Fruit fly (Drosophila melanogaster) whole organism, embryonic: ENCODE measurements around the gene Drs.

Source experiments
- Aef1 ChIP-seq: fragments of 200-800 bp; sonication (Bioruptor generic); IDR thresholded peaks from 3 replicates; pipeline ENCODE4 v1.3.6; 2022; ENCODE audit warnings: missing biosample characterization, missing genetic modification characterization
- Bdp1 ChIP-seq: fragments of 200-800 bp; sonication (Bioruptor generic); optimal IDR thresholded peaks from 3 replicates; lab custom pipeline; 2016; ENCODE audit warnings: missing biosample characterization, missing genetic modification characterization
- CG10543 ChIP-seq: fragments of 200-800 bp; sonication (Bioruptor generic); optimal IDR thresholded peaks from 3 replicates; lab custom pipeline; 2017; ENCODE audit warnings: missing biosample characterization, mild to moderate bottlenecking, missing genetic modification characterization, moderate library complexity
- CG10654 ChIP-seq: fragments of 200-800 bp; sonication (Bioruptor generic); optimal IDR thresholded peaks from 2 replicates; lab custom pipeline; 2016; ENCODE audit warnings: missing biosample characterization, missing genetic modification characterization
- CG12071 ChIP-seq: fragments of 200-800 bp; sonication (Bioruptor generic); optimal IDR thresholded peaks from 3 replicates; lab custom pipeline; 2018; ENCODE audit warnings: missing biosample characterization, mild to moderate bottlenecking, missing genetic modification characterization
- CG12219 ChIP-seq: fragments of 200-800 bp; sonication (Bioruptor generic); optimal IDR thresholded peaks from 3 replicates; lab custom pipeline; 2018; ENCODE audit warnings: missing biosample characterization, mild to moderate bottlenecking, missing genetic modification characterization
- CG13894 ChIP-seq: fragments of 200-800 bp; sonication (Bioruptor generic); optimal IDR thresholded peaks from 3 replicates; lab custom pipeline; 2018; ENCODE audit warnings: missing biosample characterization, mild to moderate bottlenecking, missing genetic modification characterization, moderate library complexity
- CG14050 ChIP-seq: fragments of 200-800 bp; sonication (Bioruptor generic); IDR thresholded peaks from 3 replicates; pipeline ENCODE4 v1.3.6; 2022; ENCODE audit warnings: missing biosample characterization, missing genetic modification characterization
- CG15011 ChIP-seq: fragments of 200-800 bp; sonication (Bioruptor generic); optimal IDR thresholded peaks from 3 replicates; lab custom pipeline; 2018; ENCODE audit warnings: missing biosample characterization, mild to moderate bottlenecking, missing genetic modification characterization
- CG16779 ChIP-seq: fragments of 200-800 bp; sonication (Bioruptor generic); IDR thresholded peaks from 2 replicates; pipeline ENCODE4 v1.3.6; 2022; ENCODE audit warnings: missing biosample characterization, missing genetic modification characterization
- CG2202 ChIP-seq: fragments of 200-800 bp; sonication (Bioruptor generic); optimal IDR thresholded peaks from 2 replicates; lab custom pipeline; 2018; ENCODE audit warnings: missing biosample characterization, mild to moderate bottlenecking, missing genetic modification characterization
- CG30020 ChIP-seq: fragments of 200-800 bp; optimal IDR thresholded peaks from 2 replicates; lab custom pipeline; 2019; ENCODE audit warnings: missing biosample characterization, mild to moderate bottlenecking, missing genetic modification characterization, moderate library complexity
- CG31224 ChIP-seq: fragments of 200-800 bp; sonication (Bioruptor generic); IDR thresholded peaks from 2 replicates; pipeline ENCODE4 v1.3.6; 2022; ENCODE audit warnings: missing biosample characterization, missing genetic modification characterization
- CG4360 ChIP-seq: fragments of 200-800 bp; sonication (Bioruptor generic); IDR thresholded peaks from 2 replicates; pipeline ENCODE4 v1.3.6; 2022; ENCODE audit warnings: missing biosample characterization, missing genetic modification characterization
- CG4617 ChIP-seq: fragments of 200-800 bp; sonication (Bioruptor generic); optimal IDR thresholded peaks from 3 replicates; lab custom pipeline; 2016; ENCODE audit warnings: missing biosample characterization, missing genetic modification characterization, borderline replicate concordance
- CG4730 ChIP-seq: fragments of 200-800 bp; sonication (Bioruptor generic); IDR thresholded peaks from 2 replicates; pipeline ENCODE4 v1.3.6; 2022; ENCODE audit warnings: missing biosample characterization, missing genetic modification characterization
- CG5245 ChIP-seq: fragments of 200-800 bp; sonication (Bioruptor generic); optimal IDR thresholded peaks from 3 replicates; lab custom pipeline; 2016; ENCODE audit warnings: missing biosample characterization, missing genetic modification characterization
- CG7963 ChIP-seq: fragments of 200-800 bp; sonication (Bioruptor generic); IDR thresholded peaks from 3 replicates; pipeline ENCODE4 v1.3.6; 2022; ENCODE audit warnings: missing biosample characterization, missing genetic modification characterization; ENCODE audit not compliant: partially characterized antibody
- CHES-1-like ChIP-seq: fragments of 200-800 bp; sonication (Bioruptor generic); optimal IDR thresholded peaks from 2 replicates; lab custom pipeline; 2016; ENCODE audit warnings: missing biosample characterization, missing genetic modification characterization
- Dad ChIP-seq: fragments of 200-800 bp; sonication (Bioruptor generic); optimal IDR thresholded peaks from 3 replicates; lab custom pipeline; 2016; ENCODE audit warnings: missing biosample characterization, missing genetic modification characterization
- Deaf1 ChIP-seq: fragments of 200-800 bp; optimal IDR thresholded peaks from 3 replicates; lab custom pipeline; 2019; ENCODE audit warnings: missing biosample characterization, mild to moderate bottlenecking, missing genetic modification characterization, moderate library complexity
- Dll ChIP-seq: fragments of 200-800 bp; sonication (Bioruptor generic); IDR thresholded peaks from 4 replicates; pipeline ENCODE4 v1.3.6; 2022; ENCODE audit warnings: missing biosample characterization, missing genetic modification characterization; ENCODE audit not compliant: partially characterized antibody
- Dref ChIP-seq: fragments of 200-800 bp; sonication (Bioruptor generic); IDR thresholded peaks from 2 replicates; pipeline ENCODE4 v1.3.6; 2022; ENCODE audit warnings: missing biosample characterization, missing genetic modification characterization
- Ets97D ChIP-seq: fragments of 200-800 bp; sonication (Bioruptor generic); optimal IDR thresholded peaks from 3 replicates; lab custom pipeline; 2016; ENCODE audit warnings: missing biosample characterization, missing genetic modification characterization
- HLH54F ChIP-seq: fragments of 200-800 bp; sonication (Bioruptor generic); optimal IDR thresholded peaks from 3 replicates; lab custom pipeline; 2016; ENCODE audit warnings: missing biosample characterization, missing genetic modification characterization
- Meics ChIP-seq: fragments of 200-800 bp; sonication (Bioruptor generic); optimal IDR thresholded peaks from 2 replicates; lab custom pipeline; 2017; ENCODE audit warnings: missing biosample characterization, mild to moderate bottlenecking, missing genetic modification characterization
- Mes4 ChIP-seq: fragments of 200-800 bp; sonication (Bioruptor generic); optimal IDR thresholded peaks from 2 replicates; lab custom pipeline; 2016; ENCODE audit warnings: missing biosample characterization, missing genetic modification characterization
- Optix ChIP-seq: fragments of 200-800 bp; sonication (Bioruptor generic); IDR thresholded peaks from 3 replicates; pipeline ENCODE4 v1.3.6; 2022; ENCODE audit warnings: missing biosample characterization, missing genetic modification characterization
- Spps ChIP-seq: fragments of 200-800 bp; sonication (Bioruptor generic); optimal IDR thresholded peaks from 2 replicates; lab custom pipeline; 2018; ENCODE audit warnings: missing biosample characterization, mild to moderate bottlenecking, missing genetic modification characterization
- Sry-β ChIP-seq: fragments of 200-800 bp; sonication (Bioruptor generic); optimal IDR thresholded peaks from 2 replicates; lab custom pipeline; 2018; ENCODE audit warnings: missing biosample characterization, mild to moderate bottlenecking, missing genetic modification characterization, moderate library complexity
- Xrp1 ChIP-seq: fragments of 200-800 bp; sonication (Bioruptor generic); IDR thresholded peaks from 2 replicates; pipeline ENCODE4 v1.3.6; 2022; ENCODE audit warnings: missing biosample characterization, missing genetic modification characterization
- cad ChIP-seq: fragments of >200 bp; optimal IDR thresholded peaks from 2 replicates; lab custom pipeline; 2017; ENCODE audit warnings: missing biosample characterization, missing genetic modification characterization
- chm ChIP-seq: fragments of 200-800 bp; sonication (Bioruptor generic); IDR thresholded peaks from 2 replicates; pipeline ENCODE4 v1.3.6; 2022; ENCODE audit warnings: missing biosample characterization, missing genetic modification characterization
- croc ChIP-seq: fragments of 200-800 bp; sonication (Bioruptor generic); conservative IDR thresholded peaks from 3 replicates; pipeline ENCODE4 v1.3.6; 2022; ENCODE audit warnings: missing biosample characterization, missing genetic modification characterization
- dimm ChIP-seq: fragments of 200-800 bp; sonication (Bioruptor generic); IDR thresholded peaks from 2 replicates; pipeline ENCODE4 v1.3.6; 2022; ENCODE audit warnings: missing biosample characterization, missing genetic modification characterization
- dm ChIP-seq: fragments of 200-800 bp; sonication (Bioruptor generic); optimal IDR thresholded peaks from 3 replicates; lab custom pipeline; 2016; ENCODE audit warnings: missing biosample characterization, missing genetic modification characterization
- exex ChIP-seq: fragments of 200-800 bp; sonication (Bioruptor generic); optimal IDR thresholded peaks from 4 replicates; lab custom pipeline; 2018; ENCODE audit warnings: missing biosample characterization, mild to moderate bottlenecking, missing genetic modification characterization, moderate library complexity
- fd102C ChIP-seq: fragments of 200-800 bp; sonication (Bioruptor generic); optimal IDR thresholded peaks from 2 replicates; lab custom pipeline; 2018; ENCODE audit warnings: missing biosample characterization, mild to moderate bottlenecking, missing genetic modification characterization, moderate library complexity
- fd64A ChIP-seq: fragments of 200-800 bp; sonication (Bioruptor generic); optimal IDR thresholded peaks from 3 replicates; lab custom pipeline; 2018; ENCODE audit warnings: missing biosample characterization, mild to moderate bottlenecking, missing genetic modification characterization
- fru ChIP-seq: fragments of >200 bp; optimal IDR thresholded peaks from 2 replicates; lab custom pipeline; 2017
- lbe ChIP-seq: fragments of 200-800 bp; sonication (Bioruptor generic); optimal IDR thresholded peaks from 2 replicates; lab custom pipeline; 2016; ENCODE audit warnings: missing biosample characterization, mild to moderate bottlenecking, missing genetic modification characterization
- odd ChIP-seq: fragments of 200-800 bp; sonication (Bioruptor generic); optimal IDR thresholded peaks from 2 replicates; lab custom pipeline; 2017; ENCODE audit warnings: missing biosample characterization, mild to moderate bottlenecking, missing genetic modification characterization
- peb ChIP-seq: fragments of 200-800 bp; sonication (Bioruptor generic); IDR thresholded peaks from 2 replicates; pipeline ENCODE4 v1.3.6; 2022; ENCODE audit warnings: missing biosample characterization, missing genetic modification characterization
- prd ChIP-seq, 3 experiments: fragments of >200 bp in 2 of 3; fragments of 200-800 bp in 1 of 3; sonication (Bioruptor generic) in 1 of 3; optimal IDR thresholded peaks in 2 of 3; IDR thresholded peaks in 1 of 3; 2 replicates in 2 of 3; 3 replicates in 1 of 3; pipeline versions ENCODE4 v1.3.6 to Lab custom; 2017 to 2022; ENCODE audit warnings: missing biosample characterization in 1 of 3, missing genetic modification characterization in 1 of 3
- psq ChIP-seq: fragments of 200-800 bp; sonication (Bioruptor generic); optimal IDR thresholded peaks from 2 replicates; lab custom pipeline; 2017; ENCODE audit warnings: missing biosample characterization, missing genetic modification characterization
- rib ChIP-seq: fragments of 200-800 bp; sonication (Bioruptor generic); IDR thresholded peaks from 2 replicates; pipeline ENCODE4 v1.3.6; 2022; ENCODE audit warnings: missing biosample characterization, missing genetic modification characterization
- ro ChIP-seq: fragments of 200-800 bp; sonication (Bioruptor generic); IDR thresholded peaks from 2 replicates; pipeline ENCODE4 v1.3.6; 2022; ENCODE audit warnings: missing biosample characterization, missing genetic modification characterization
- tgo ChIP-seq: fragments of 200-800 bp; sonication (Bioruptor generic); IDR thresholded peaks from 3 replicates; pipeline ENCODE4 v1.3.6; 2022; ENCODE audit warnings: missing biosample characterization, missing genetic modification characterization
- unc-4 ChIP-seq: fragments of 200-800 bp; sonication (Bioruptor generic); IDR thresholded peaks from 2 replicates; pipeline ENCODE4 v1.3.6; 2022; ENCODE audit warnings: missing biosample characterization, missing genetic modification characterization; ENCODE audit not compliant: partially characterized antibody
- zen ChIP-seq: fragments of 200-800 bp; sonication (Bioruptor generic); optimal IDR thresholded peaks from 3 replicates; lab custom pipeline; 2018; ENCODE audit warnings: missing biosample characterization, mild to moderate bottlenecking, missing genetic modification characterization, moderate library complexity

Drs gene

DNA sequence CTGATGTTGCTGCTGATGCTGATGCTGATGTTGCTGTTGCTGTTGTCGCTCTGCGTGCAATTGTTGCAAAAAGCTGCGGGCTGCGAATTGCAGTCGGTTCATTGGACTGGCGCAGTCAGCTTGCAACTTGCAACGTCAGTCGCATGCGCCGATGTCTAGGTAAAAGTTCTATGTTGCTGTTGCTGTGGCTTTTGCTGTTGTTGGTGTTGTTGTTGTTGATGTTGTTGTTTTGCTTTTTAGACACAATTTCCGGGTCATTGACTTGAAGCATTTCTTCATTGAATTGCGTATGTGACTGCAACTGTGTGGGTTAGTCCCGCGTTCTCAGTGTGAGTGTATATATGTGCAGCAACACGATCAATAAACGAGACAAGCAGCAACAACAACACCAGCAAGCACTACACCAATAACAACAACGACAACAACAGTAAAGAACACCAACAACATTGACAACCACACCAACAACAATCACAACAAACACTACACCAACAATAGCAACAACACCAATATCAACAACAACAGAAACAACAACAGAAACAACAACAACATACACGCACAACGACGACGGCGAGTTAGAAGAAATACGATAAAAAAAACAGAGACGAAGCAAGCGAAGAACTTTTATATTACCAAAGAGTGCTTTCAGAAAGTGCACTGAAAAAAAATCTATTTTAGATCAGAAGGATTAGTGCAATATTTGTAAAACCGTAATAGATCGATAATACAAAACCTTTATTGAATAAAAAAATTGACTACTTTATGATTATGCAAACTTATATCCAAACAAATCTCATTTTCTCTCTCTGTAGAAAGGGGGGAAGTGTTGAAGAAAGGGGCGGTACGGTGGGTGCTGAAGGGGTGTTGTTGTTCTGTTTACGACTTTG, 24.8 kb downstream of the Drs start (continued):
- TF ChIP-seq CG4360 (GFP tag; lab: Robert Waterston, UW) (peak; percentile 100), fd102C (GFP tag; lab: Kevin White, UChicago) (no peak), Optix (no peak), CG12219 (GFP tag; lab: Kevin White, UChicago) (no peak), Dref (GFP tag; lab: Robert Waterston, UW) (no peak), CG12071 (GFP tag; lab: Kevin White, UChicago) (peak; percentile 19), chm (GFP tag; lab: Robert Waterston, UW) (peak; percentile 76), Dad (GFP tag; lab: Kevin White, UChicago) (no peak), CHES-1-like (GFP tag; lab: Kevin White, UChicago) (no peak), CG14050 (GFP tag; lab: Robert Waterston, UW) (peak; percentile 61), dm (peak; percentile 58), CG4730 (GFP tag; lab: Robert Waterston, UW) (peak; percentile 61), CG31224 (no peak), Deaf1 (tag; lab: Kevin White, UChicago) (peak; percentile 61), CG10543 (peak; percentile 28), Mes4 (GFP tag; lab: Kevin White, UChicago) (no peak), ro (GFP tag; lab: Robert Waterston, UW) (peak; percentile 49), cad (GFP tag; lab: Kevin White, UChicago) (no peak), Aef1 (GFP tag; lab: Robert Waterston, UW) (peak; percentile 73; the same call in 2 of the 3 replicates), fd64A (GFP tag; lab: Kevin White, UChicago) (no peak), CG4617 (GFP tag; lab: Kevin White, UChicago) (no peak), CG2202 (no peak), Spps (tag; lab: Kevin White, UChicago) (peak; percentile 81), Dll (GFP tag; lab: Robert Waterston, UW) (no peak), rib (no peak), tgo (GFP tag; lab: Robert Waterston, UW) (no peak; the same call in none of the 3 replicates), HLH54F (GFP tag; lab: Kevin White, UChicago) (no peak), peb (peak; percentile 80), odd (peak; percentile 73), fru (lab: Kevin White, UChicago) (no peak), zen (tag; lab: Kevin White, UChicago) (no peak), lbe (GFP tag; lab: Kevin White, UChicago) (no peak), exex (tag; lab: Kevin White, UChicago) (no peak), psq (GFP tag; lab: Kevin White, UChicago) (peak; percentile 89), croc (GFP tag; lab: Robert Waterston, UW) (peak; percentile 77), dimm (GFP tag; lab: Robert Waterston, UW) (peak; percentile 78), Sry-β (GFP tag; lab: Kevin White, UChicago) (peak; percentile 66), CG10654 (GFP tag; lab: Kevin White, UChicago) (peak; percentile 72), CG7963 (GFP tag; lab: Robert Waterston, UW) (no peak), CG13894 (tag; lab: Kevin White, UChicago) (no peak), CG5245 (no peak), prd (optimal IDR thresholded peaks at IDR 0.05; lab: Kevin White, UChicago) (no peak), prd (GFP tag; IDR thresholded peaks at IDR 0.05; lab: Robert Waterston, UW) (no peak; the same call in none of the 3 replicates), Ets97D (peak; percentile 42), unc-4 (GFP tag; lab: Robert Waterston, UW) (no peak), Bdp1 (GFP tag; lab: Kevin White, UChicago) (no peak), Xrp1 (GFP tag; lab: Robert Waterston, UW) (peak; percentile 76), CG15011 (GFP tag; lab: Kevin White, UChicago) (no peak), CG30020 (tag; lab: Kevin White, UChicago) (peak; percentile 75), CG16779 (GFP tag; lab: Robert Waterston, UW) (no peak), Meics (GFP tag; lab: Kevin White, UChicago) (peak; percentile 57)
